Worm (Caenorhabditis elegans): ENCODE measurements around the gene R08C7.5.

DNA sequence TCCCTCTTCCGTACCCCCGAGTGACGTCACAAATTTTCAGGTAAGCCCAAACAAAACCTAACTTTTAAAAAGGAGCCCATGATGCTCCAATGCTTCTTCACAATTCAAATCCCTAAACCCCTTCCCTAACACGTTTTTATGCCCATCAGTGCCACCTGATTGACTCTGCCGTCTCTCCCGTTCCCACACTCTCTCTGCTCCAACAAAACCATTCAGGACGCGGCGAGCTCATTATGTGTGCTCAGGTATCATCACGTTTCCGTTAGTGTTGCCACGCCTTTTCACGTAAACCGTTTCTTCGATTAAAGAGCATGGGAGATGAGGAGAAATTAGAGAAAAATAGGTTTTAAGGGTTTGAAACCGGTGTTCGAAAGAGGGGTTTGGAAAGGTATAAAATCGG is 33.1 kb downstream of the R08C7.5 start, which contains the start of gene M01H9.2:
- no peak for TF ChIP-seq unc-62 (GFP tag; optimal IDR thresholded peaks at IDR 0.05)
- no peak for TF ChIP-seq R02D3.7 (tag; optimal IDR thresholded peaks at IDR 0.05)
- no peak for TF ChIP-seq ztf-4 (tag; optimal IDR thresholded peaks at IDR 0.05)
- TF ChIP-seq nhr-77 (tag; optimal IDR thresholded peaks at IDR 0.05), result no peak
- TF ChIP-seq ama-1 (optimal IDR thresholded peaks at IDR 0.05), result no peak
- TF ChIP-seq aly-2 (tag; optimal IDR thresholded peaks at IDR 0.05), result no peak
- no peak for TF ChIP-seq tbx-2 (tag; optimal IDR thresholded peaks at IDR 0.05)
- no peak for TF ChIP-seq egl-27 (tag; optimal IDR thresholded peaks at IDR 0.05)
- no peak for TF ChIP-seq nfya-1 (tag; optimal IDR thresholded peaks at IDR 0.05; ENCODE audit: insufficient read depth)
- no peak for TF ChIP-seq nhr-25 (tag; optimal IDR thresholded peaks at IDR 0.05)
- no peak for TF ChIP-seq unc-39 (tag; optimal IDR thresholded peaks at IDR 0.05)

All from whole organism, L3 larva.